Fruit fly (Drosophila melanogaster) whole organism, wandering third instar larva: ENCODE data around the gene GV1.

Experiments used
- Abd-B ChIP-seq: fragments of >200 bp; optimal IDR thresholded peaks from 2 replicates; lab custom pipeline; 2017; ENCODE audit warnings: missing biosample characterization, missing genetic modification characterization
- CG32264 ChIP-seq: fragments of 200-800 bp; sonication (Bioruptor generic); optimal IDR thresholded peaks from 2 replicates; lab custom pipeline; 2016; ENCODE audit warnings: missing biosample characterization, missing genetic modification characterization
- CG9705 ChIP-seq: fragments of 200-800 bp; sonication (Bioruptor generic); optimal IDR thresholded peaks from 2 replicates; lab custom pipeline; 2018; ENCODE audit warnings: missing biosample characterization, mild to moderate bottlenecking, missing genetic modification characterization
- GATAd ChIP-seq: sonication (Bioruptor generic); optimal IDR thresholded peaks from 2 replicates; lab custom pipeline; 2016; ENCODE audit warnings: missing biosample characterization, missing genetic modification characterization
- HLH106 ChIP-seq: fragments of 200-800 bp; optimal IDR thresholded peaks from 3 replicates; lab custom pipeline; 2019; ENCODE audit warnings: missing biosample characterization, mild to moderate bottlenecking, missing genetic modification characterization, moderate library complexity
- Hnf4 ChIP-seq: fragments of 200-800 bp; sonication (Bioruptor generic); optimal IDR thresholded peaks from 2 replicates; lab custom pipeline; 2016; ENCODE audit warnings: missing biosample characterization, mild to moderate bottlenecking, missing genetic modification characterization
- Hr83 ChIP-seq: fragments of 200-300 bp; sonication (Bioruptor generic); optimal IDR thresholded peaks from 2 replicates; lab custom pipeline; 2016; ENCODE audit warnings: missing biosample characterization, mild to moderate bottlenecking, missing genetic modification characterization, moderate library complexity; ENCODE audit not compliant: poor library complexity, severe bottlenecking
- Jra ChIP-seq: sonication (Bioruptor generic); optimal IDR thresholded peaks from 2 replicates; lab custom pipeline; 2016; ENCODE audit warnings: missing biosample characterization, missing genetic modification characterization
- OdsH ChIP-seq: fragments of 200-800 bp; sonication (Bioruptor generic); optimal IDR thresholded peaks from 2 replicates; lab custom pipeline; 2016; ENCODE audit warnings: missing biosample characterization, mild to moderate bottlenecking, missing genetic modification characterization
- Sp1 ChIP-seq: fragments of 200-800 bp; sonication (Bioruptor generic); optimal IDR thresholded peaks from 3 replicates; lab custom pipeline; 2019; ENCODE audit warnings: missing biosample characterization, mild to moderate bottlenecking, missing genetic modification characterization, moderate library complexity
- br ChIP-seq: fragments of 200-800 bp; sonication (Bioruptor generic); optimal IDR thresholded peaks from 2 replicates; lab custom pipeline; 2016; ENCODE audit warnings: missing biosample characterization, missing genetic modification characterization
- brk ChIP-seq: fragments of 200-800 bp; sonication (Bioruptor generic); optimal IDR thresholded peaks from 2 replicates; lab custom pipeline; 2016; ENCODE audit warnings: missing biosample characterization, mild to moderate bottlenecking, missing genetic modification characterization
- dl ChIP-seq, 2 experiments: fragments of 175-275, 200-275 bp in 1 of 2; fragments of 200-275 bp in 1 of 2; sonication (Bioruptor generic); optimal IDR thresholded peaks; lab custom pipeline; 2018; ENCODE audit warnings: mild to moderate bottlenecking in 2 of 2, missing biosample characterization in 2 of 2, missing genetic modification characterization in 2 of 2, moderate library complexity in 2 of 2; ENCODE audit not compliant: partially characterized antibody in 2 of 2, insufficient read depth in 1 of 2
- dmrt93B ChIP-seq: fragments of 200-800 bp; sonication (Bioruptor generic); optimal IDR thresholded peaks from 2 replicates; lab custom pipeline; 2018; ENCODE audit warnings: missing biosample characterization, mild to moderate bottlenecking, missing genetic modification characterization
- ey ChIP-seq: fragments of 200-800 bp; sonication (Bioruptor generic); optimal IDR thresholded peaks from 2 replicates; lab custom pipeline; 2016; ENCODE audit warnings: missing biosample characterization, missing genetic modification characterization
- foxo ChIP-seq, 2 experiments: fragments of 200-800 bp; sonication (Bioruptor generic); optimal IDR thresholded peaks; 2 replicates in 1 of 2; 3 replicates in 1 of 2; lab custom pipeline; 2016 to 2017; ENCODE audit warnings: missing biosample characterization in 2 of 2, missing genetic modification characterization in 2 of 2
- h ChIP-seq: fragments of 200-800 bp; sonication (Bioruptor generic); optimal IDR thresholded peaks from 3 replicates; lab custom pipeline; 2016; ENCODE audit warnings: missing biosample characterization, mild to moderate bottlenecking, missing genetic modification characterization
- jim ChIP-seq: fragments of 175-275, 200-325 bp; sonication (Bioruptor generic); optimal IDR thresholded peaks from 2 replicates; lab custom pipeline; 2016; ENCODE audit warnings: missing biosample characterization, mild to moderate bottlenecking, missing genetic modification characterization
- lola ChIP-seq: fragments of >200 bp; optimal IDR thresholded peaks from 2 replicates; lab custom pipeline; 2017; ENCODE audit warnings: missing biosample characterization, missing genetic modification characterization
- psq ChIP-seq: fragments of 200-800 bp; sonication (Bioruptor generic); optimal IDR thresholded peaks from 3 replicates; lab custom pipeline; 2017; ENCODE audit warnings: missing biosample characterization, mild to moderate bottlenecking, missing genetic modification characterization, moderate library complexity
- rgr ChIP-seq: fragments of 200-800 bp; sonication (Bioruptor generic); optimal IDR thresholded peaks from 3 replicates; lab custom pipeline; 2016; ENCODE audit warnings: missing biosample characterization, mild to moderate bottlenecking, missing genetic modification characterization
- sage ChIP-seq: fragments of 200-800 bp; sonication (Bioruptor generic); optimal IDR thresholded peaks from 2 replicates; lab custom pipeline; 2016; ENCODE audit warnings: missing biosample characterization, mild to moderate bottlenecking, missing genetic modification characterization
- tai ChIP-seq: sonication (Bioruptor generic); optimal IDR thresholded peaks from 2 replicates; lab custom pipeline; 2016; ENCODE audit warnings: missing biosample characterization, missing genetic modification characterization
- usp ChIP-seq: fragments of >200 bp; optimal IDR thresholded peaks from 2 replicates; lab custom pipeline; 2017; ENCODE audit warnings: missing biosample characterization, missing genetic modification characterization
- woc ChIP-seq: sonication (Bioruptor generic); optimal IDR thresholded peaks from 2 replicates; lab custom pipeline; 2016; ENCODE audit warnings: missing biosample characterization, mild to moderate bottlenecking, missing genetic modification characterization

GV1 gene

dm6 chr3L:1868841-1869240 is 58.5 kb downstream of the GV1 start:
- TF ChIP-seq br (peak; percentile 6), tai (GFP tag; lab: Kevin White, UChicago) (no peak), rgr (GFP tag; lab: Kevin White, UChicago) (peak; percentile 28), Sp1 (GFP tag; lab: Kevin White, UChicago) (no peak), Hnf4 (GFP tag; lab: Kevin White, UChicago) (no peak), CG9705 (no peak), usp (GFP tag; lab: Kevin White, UChicago) (no peak), brk (GFP tag; lab: Kevin White, UChicago) (no peak), psq (no peak), Abd-B (no peak), lola (GFP tag; lab: Kevin White, UChicago) (no peak), dl (GFP tag; optimal IDR thresholded peaks at IDR 0.05; lab: Kevin White, UChicago; ENCODE audit: insufficient read depth in 1 of 2, partially characterized antibody in 2 of 2) (no peak), ey (GFP tag; lab: Kevin White, UChicago) (peak; percentile 4), Hr83 (no peak), CG32264 (GFP tag; lab: Kevin White, UChicago) (no peak), dmrt93B (no peak), h (GFP tag; lab: Kevin White, UChicago) (peak; percentile 42), OdsH (GFP tag; lab: Kevin White, UChicago) (peak; percentile 13), HLH106 (tag; lab: Kevin White, UChicago) (peak; percentile 43), jim (GFP tag; lab: Kevin White, UChicago) (no peak), foxo (GFP tag; optimal IDR thresholded peaks at IDR 0.05; lab: Kevin White, UChicago) (no peak), GATAd (GFP tag; lab: Kevin White, UChicago) (no peak)

- TF ChIP-seq sage (GFP tag; lab: Kevin White, UChicago): no peak
- TF ChIP-seq lola (GFP tag; lab: Kevin White, UChicago): no peak
- no peak for TF ChIP-seq rgr (GFP tag; lab: Kevin White, UChicago)
- TF ChIP-seq usp (GFP tag; lab: Kevin White, UChicago): no peak
- no peak for TF ChIP-seq GATAd (GFP tag; lab: Kevin White, UChicago)
- TF ChIP-seq jim (GFP tag; lab: Kevin White, UChicago): no peak
- TF ChIP-seq Hnf4 (GFP tag; lab: Kevin White, UChicago): no peak
- no peak for TF ChIP-seq Jra (GFP tag; lab: Kevin White, UChicago)
- TF ChIP-seq woc (GFP tag; lab: Kevin White, UChicago): no peak
- TF ChIP-seq OdsH (GFP tag; lab: Kevin White, UChicago): no peak
- TF ChIP-seq Sp1 (GFP tag; lab: Kevin White, UChicago): no peak
- TF ChIP-seq CG32264 (GFP tag; lab: Kevin White, UChicago): no peak
- TF ChIP-seq brk (GFP tag; lab: Kevin White, UChicago): no peak
- TF ChIP-seq tai (GFP tag; lab: Kevin White, UChicago): no peak
- no peak for TF ChIP-seq br
- no peak for TF ChIP-seq Abd-B
Measured at dm6 chr3L:1869719-1870118, 59.3 kb downstream of the GV1 start, which contains the start of gene CG13924. Gene CG13924, plus strand, starts transcription at chr3L:1870019.
